Worm (Caenorhabditis elegans) whole organism, late embryonic: ENCODE measurements around the gene B0303.16.

ENCODE experiments used
- T23F11.4 ChIP-seq: fragments of 200-800 bp; sonication (Bioruptor generic); optimal IDR thresholded peaks from 2 replicates; lab custom pipeline; 2018; ENCODE audit warnings: mild to moderate bottlenecking, missing genetic modification characterization, missing compliant biosample characterization
- madf-2 ChIP-seq: sonication (generic microtip); optimal IDR thresholded peaks from 2 replicates; lab custom pipeline; 2017; ENCODE audit warnings: missing genetic modification characterization, missing compliant biosample characterization
- nhr-11 ChIP-seq: fragments of 150-350 bp; optimal IDR thresholded peaks from 2 replicates; lab custom pipeline; 2014; ENCODE audit warnings: missing biosample characterization, missing genetic modification characterization

ce11 chrIII:8664897-8665388 lies 39.9 kb upstream of the B0303.16 start, which contains the start of gene F22B7.1:
- TF ChIP-seq madf-2 (no peak), T23F11.4 (GFP tag; lab: Kevin White, UChicago) (no peak), nhr-11 (no peak)
